Fruit fly (Drosophila melanogaster): ENCODE results near the gene Sbat.

Sbat gene

dm6 chr2L:2874542-2875194, 3.5 kb upstream of the Sbat start, which contains the start of gene CG8814 (continued):
- peak; percentile 86 for TF ChIP-seq CG10543 (GFP tag; optimal IDR thresholded peaks at IDR 0.05)
- peak; percentile 57 for TF ChIP-seq CG18619 (GFP tag; optimal IDR thresholded peaks at IDR 0.05)
- peak; percentile 76 for TF ChIP-seq CG10267 (tag; optimal IDR thresholded peaks at IDR 0.05)
- peak; percentile 83 for TF ChIP-seq Med (GFP tag)
- no peak for TF ChIP-seq CrebB (tag; optimal IDR thresholded peaks at IDR 0.05)
- peak; percentile 62 for TF ChIP-seq esg (GFP tag; conservative IDR thresholded peaks at IDR 0.05)
- TF ChIP-seq Hr78 (GFP tag; optimal IDR thresholded peaks at IDR 0.05): peak in 1 of 2 experiments; percentile 88
- TF ChIP-seq CG10565 (GFP tag; optimal IDR thresholded peaks at IDR 0.05): no peak
- no peak for TF ChIP-seq CG5953 (GFP tag; IDR thresholded peaks at IDR 0.05)
- no peak for TF ChIP-seq CG6654 (GFP tag; optimal IDR thresholded peaks at IDR 0.05)
- no peak for TF ChIP-seq Hand (GFP tag; optimal IDR thresholded peaks at IDR 0.05)
- TF ChIP-seq Gsc (GFP tag; IDR thresholded peaks at IDR 0.05): no peak
- no peak for TF ChIP-seq Neu2 (GFP tag; optimal IDR thresholded peaks at IDR 0.05; ENCODE audit: borderline replicate concordance)
- peak; percentile 69 for TF ChIP-seq Opbp (GFP tag; IDR thresholded peaks at IDR 0.05; ENCODE audit: partially characterized antibody)
- peak; percentile 66 for TF ChIP-seq NfI (GFP tag; optimal IDR thresholded peaks at IDR 0.05)
- peak; percentile 86 for TF ChIP-seq CG14710 (tag; optimal IDR thresholded peaks at IDR 0.05)
- peak; percentile 3 for TF ChIP-seq psq (GFP tag; optimal IDR thresholded peaks at IDR 0.05)
- TF ChIP-seq CG12071 (GFP tag; optimal IDR thresholded peaks at IDR 0.05): peak; percentile 34
- no peak; the same call in 2 of the 3 replicates for TF ChIP-seq ase (GFP tag; IDR thresholded peaks at IDR 0.05)
- TF ChIP-seq CG13775 (GFP tag; optimal IDR thresholded peaks at IDR 0.05): peak; percentile 82
- no peak for TF ChIP-seq CG8359 (GFP tag; optimal IDR thresholded peaks at IDR 0.05; ENCODE audit: borderline replicate concordance)
- TF ChIP-seq Usf (GFP tag; optimal IDR thresholded peaks at IDR 0.05): peak; percentile 28
- peak; percentile 43; the same call in 1 of the 2 replicates for TF ChIP-seq vvl (GFP tag; IDR thresholded peaks at IDR 0.05)
- peak; percentile 79 for TF ChIP-seq CG32532 (GFP tag; IDR thresholded peaks at IDR 0.05)
- TF ChIP-seq nerfin-1 (tag; optimal IDR thresholded peaks at IDR 0.05): peak; percentile 54
- no peak for TF ChIP-seq jing (GFP tag; optimal IDR thresholded peaks at IDR 0.05)
- peak; percentile 81 for TF ChIP-seq hb (GFP tag; IDR thresholded peaks at IDR 0.05; ENCODE audit: partially characterized antibody)
- no peak; the same call in 2 of the 3 replicates for TF ChIP-seq CG7963 (GFP tag; IDR thresholded peaks at IDR 0.05; ENCODE audit: partially characterized antibody)
- peak; percentile 97 for TF ChIP-seq BEAF-32 (GFP tag; optimal IDR thresholded peaks at IDR 0.05)
- peak; percentile 33 for TF ChIP-seq kni (GFP tag; optimal IDR thresholded peaks at IDR 0.05)
- no peak for TF ChIP-seq ap (GFP tag; IDR thresholded peaks at IDR 0.05)
- no peak for TF ChIP-seq CG10431 (GFP tag; optimal IDR thresholded peaks at IDR 0.05)
- peak; percentile 85 for TF ChIP-seq Ets65A (GFP tag)
- TF ChIP-seq repo (GFP tag; optimal IDR thresholded peaks at IDR 0.05): no peak
- peak; percentile 32 for TF ChIP-seq cwo (GFP tag; optimal IDR thresholded peaks at IDR 0.05)
- TF ChIP-seq CG6689 (GFP tag; IDR thresholded peaks at IDR 0.05): peak; percentile 74
- TF ChIP-seq rib (GFP tag; IDR thresholded peaks at IDR 0.05): 0 out of 2 replicates have a peak, but pooled peaks have one; percentile 7
- peak; percentile 82 for TF ChIP-seq CG8924 (tag; optimal IDR thresholded peaks at IDR 0.05)
- no peak for TF ChIP-seq fru (optimal IDR thresholded peaks at IDR 0.05)
- TF ChIP-seq CG2712 (tag; optimal IDR thresholded peaks at IDR 0.05): peak; percentile 75
- peak; percentile 12 for TF ChIP-seq MTF-1 (GFP tag; optimal IDR thresholded peaks at IDR 0.05; ENCODE audit: borderline replicate concordance)
- TF ChIP-seq seq (GFP tag; IDR thresholded peaks at IDR 0.05): no peak
- peak; percentile 74 for TF ChIP-seq Hr3 (GFP tag; optimal IDR thresholded peaks at IDR 0.05)
- TF ChIP-seq CG3726 (GFP tag; IDR thresholded peaks at IDR 0.05): no peak
- no peak for TF ChIP-seq eyg (GFP tag; optimal IDR thresholded peaks at IDR 0.05)
- peak; percentile 72 for TF ChIP-seq gfzf (GFP tag; optimal IDR thresholded peaks at IDR 0.05)
- TF ChIP-seq CG31365 (tag; optimal IDR thresholded peaks at IDR 0.05): no peak
- peak; percentile 68 for TF ChIP-seq CG15601 (tag; optimal IDR thresholded peaks at IDR 0.05)
- peak; percentile 80 for TF ChIP-seq CG17186 (GFP tag; optimal IDR thresholded peaks at IDR 0.05)
